Worm (Caenorhabditis elegans): ENCODE data around the gene srlf-7.

Gene srlf-7

ce11 chrIV:7178942-7179341 lies 10.1 kb upstream of the srlf-7 start, which contains the start of gene C42D4.3:
TSS of gene C42D4.3 (plus strand) at chrIV:7179239.
- TF ChIP-seq mep-1 (tag; optimal IDR thresholded peaks at IDR 0.05) (no peak), unc-62 (GFP tag; optimal IDR thresholded peaks at IDR 0.05 in 1 of 2) (no peak), unc-62 (tag; optimal IDR thresholded peaks at IDR 0.05) (no peak), dve-1 (tag; optimal IDR thresholded peaks at IDR 0.05; ENCODE audit: insufficient read depth) (peak; percentile 30), ctbp-1 (GFP tag; IDR thresholded peaks at IDR 0.05) (no peak), cey-2 (tag; optimal IDR thresholded peaks at IDR 0.05; ENCODE audit: borderline replicate concordance, insufficient read depth) (peak; percentile 70), daf-19 (GFP tag; conservative IDR thresholded peaks at IDR 0.05) (no peak)

ce11 chrIV:7180304-7180703 lies 8.8 kb upstream of the srlf-7 start, which contains the start of gene cest-10:
TSS of gene cest-10 (plus strand) at chrIV:7180557.
- TF ChIP-seq lsy-2 (tag; optimal IDR thresholded peaks at IDR 0.05) (no peak), lin-39 (tag; optimal IDR thresholded peaks at IDR 0.05) (no peak), skn-1 (tag; optimal IDR thresholded peaks at IDR 0.05) (no peak), dmd-9 (GFP tag; IDR thresholded peaks at IDR 0.05) (no peak), nhr-6 (tag; optimal IDR thresholded peaks at IDR 0.05) (no peak), mdl-1 (tag; optimal IDR thresholded peaks at IDR 0.05) (no peak), T26A8.4 (GFP tag; IDR thresholded peaks at IDR 0.05) (no peak), unc-130 (GFP tag; optimal IDR thresholded peaks at IDR 0.05) (no peak), unc-62 (GFP tag; optimal IDR thresholded peaks at IDR 0.05 in 1 of 2) (no peak), unc-62 (tag; optimal IDR thresholded peaks at IDR 0.05) (no peak), cey-2 (tag; optimal IDR thresholded peaks at IDR 0.05; ENCODE audit: borderline replicate concordance, insufficient read depth) (no peak), daf-12 (tag; optimal IDR thresholded peaks at IDR 0.05) (no peak), daf-16 (GFP tag; optimal IDR thresholded peaks at IDR 0.05) (peak in 1 of 2 experiments; percentile 67), daf-16 (tag; optimal IDR thresholded peaks at IDR 0.05) (peak; percentile 93), set-16 (GFP tag; IDR thresholded peaks at IDR 0.05) (no peak), tag-97 (GFP tag; IDR thresholded peaks at IDR 0.05) (no peak), lin-38 (GFP tag; IDR thresholded peaks at IDR 0.05) (no peak), egl-43 (GFP tag; IDR thresholded peaks at IDR 0.05) (no peak), ceh-28 (tag; optimal IDR thresholded peaks at IDR 0.05) (no peak), dpl-1 (GFP tag; optimal IDR thresholded peaks at IDR 0.05) (no peak), F49E8.2 (tag; optimal IDR thresholded peaks at IDR 0.05; ENCODE audit: borderline replicate concordance) (no peak), madf-9 (GFP tag; conservative IDR thresholded peaks at IDR 0.05) (no peak), nhr-76 (tag; optimal IDR thresholded peaks at IDR 0.05) (no peak), madf-5 (GFP tag; IDR thresholded peaks at IDR 0.05) (no peak), rbr-2 (tag; optimal IDR thresholded peaks at IDR 0.05) (no peak), F44E2.7 (GFP tag; IDR thresholded peaks at IDR 0.05) (no peak), snpc-4 (tag; optimal IDR thresholded peaks at IDR 0.05) (no peak), Y5F2A.4 (GFP tag; optimal IDR thresholded peaks at IDR 0.05) (no peak), ctbp-1 (GFP tag; IDR thresholded peaks at IDR 0.05) (no peak), zag-1 (tag; optimal IDR thresholded peaks at IDR 0.05) (no peak), duxl-1 (tag; optimal IDR thresholded peaks at IDR 0.05; ENCODE audit: poor library complexity) (no peak), jun-1 (tag; optimal IDR thresholded peaks at IDR 0.05) (no peak), fos-1 (tag; optimal IDR thresholded peaks at IDR 0.05) (no peak), lin-13 (GFP tag; optimal IDR thresholded peaks at IDR 0.05) (no peak), egl-27 (tag; optimal IDR thresholded peaks at IDR 0.05) (no peak), nhr-42 (GFP tag; IDR thresholded peaks at IDR 0.05) (no peak), mep-1 (tag; optimal IDR thresholded peaks at IDR 0.05) (no peak), nhr-111 (GFP tag; optimal IDR thresholded peaks at IDR 0.05) (no peak), saeg-2 (GFP tag; IDR thresholded peaks at IDR 0.05) (no peak), nhr-41 (GFP tag; IDR thresholded peaks at IDR 0.05) (no peak), tra-1 (GFP tag; IDR thresholded peaks at IDR 0.05) (peak; percentile 90), ceh-32 (tag; optimal IDR thresholded peaks at IDR 0.05; ENCODE audit: poor library complexity) (no peak), nhr-10 (tag; optimal IDR thresholded peaks at IDR 0.05) (no peak), lin-15B (tag; optimal IDR thresholded peaks at IDR 0.05) (no peak), ceh-62 (tag; optimal IDR thresholded peaks at IDR 0.05) (no peak), lin-1 (GFP tag; IDR thresholded peaks at IDR 0.05) (no peak; the same call in 1 of the 2 replicates), D1046.2 (GFP tag; IDR thresholded peaks at IDR 0.05) (no peak), mes-2 (tag; optimal IDR thresholded peaks at IDR 0.05; ENCODE audit: poor library complexity, severe bottlenecking) (no peak)
